Worm (Caenorhabditis elegans) whole organism, young adult: ENCODE data around the gene sma-3.

Source experiments
- K11D2.4 ChIP-seq: fragments of 200-800 bp; sonication (Bioruptor generic); IDR thresholded peaks from 2 replicates; pipeline ENCODE4 v1.3.6; 2022; ENCODE audit warnings: missing genetic modification reagents, missing genetic modification characterization, missing compliant biosample characterization
- T07F8.4 ChIP-seq: sonication (generic microtip); optimal IDR thresholded peaks from 2 replicates; lab custom pipeline; 2016; ENCODE audit warnings: mild to moderate bottlenecking, missing genetic modification characterization, moderate library complexity, missing compliant biosample characterization
- T26A5.8 ChIP-seq: sonication (generic microtip); optimal IDR thresholded peaks from 2 replicates; lab custom pipeline; 2016; ENCODE audit warnings: missing genetic modification characterization, missing compliant biosample characterization
- akir-1 ChIP-seq: fragments of 200-800 bp; sonication (Bioruptor generic); optimal IDR thresholded peaks from 2 replicates; lab custom pipeline; 2018; ENCODE audit warnings: mild to moderate bottlenecking, missing genetic modification characterization, moderate library complexity, missing compliant biosample characterization
- athp-1 ChIP-seq: sonication (generic microtip); optimal IDR thresholded peaks from 2 replicates; lab custom pipeline; 2017; ENCODE audit warnings: mild to moderate bottlenecking, missing genetic modification characterization, missing compliant biosample characterization
- ceh-58 ChIP-seq: fragments of 200-800 bp; sonication (Bioruptor generic); IDR thresholded peaks from 2 replicates; pipeline ENCODE4 v1.3.6; 2022; ENCODE audit warnings: missing genetic modification characterization, missing compliant biosample characterization
- dpl-1 ChIP-seq: fragments of 150-350 bp; optimal IDR thresholded peaks from 2 replicates; lab custom pipeline; 2014; ENCODE audit warnings: missing biosample characterization, missing genetic modification reagents, missing genetic modification characterization
- ets-4 ChIP-seq: fragments of 200-800 bp; sonication (Bioruptor generic); optimal IDR thresholded peaks from 2 replicates; lab custom pipeline; 2018; ENCODE audit warnings: mild to moderate bottlenecking, missing genetic modification characterization, missing compliant biosample characterization
- nfya-1 ChIP-seq: sonication (generic microtip); optimal IDR thresholded peaks from 2 replicates; lab custom pipeline; 2017; ENCODE audit warnings: antibody characterized with exemption, missing compliant biosample characterization, missing genetic modification characterization, borderline replicate concordance; ENCODE audit not compliant: insufficient read depth
- snpc-4 ChIP-seq, 5 experiments: fragments of 150-350 bp in 1 of 5; sonication (generic microtip) in 4 of 5; optimal IDR thresholded peaks; 2 replicates each; lab custom pipeline; 2014 to 2018; ENCODE audit warnings: missing genetic modification characterization in 5 of 5, missing biosample characterization in 3 of 5, antibody characterized with exemption in 2 of 5, mild to moderate bottlenecking in 2 of 5, missing compliant biosample characterization in 2 of 5, missing genotype in 2 of 5, moderate library complexity in 2 of 5, missing genetic modification reagents in 1 of 5
- unc-62 ChIP-seq: fragments of 150-350 bp; optimal IDR thresholded peaks from 2 replicates; lab custom pipeline; 2014; ENCODE audit warnings: missing biosample characterization, missing genetic modification reagents, missing genetic modification characterization
- xnd-1 ChIP-seq: sonication (generic microtip); optimal IDR thresholded peaks from 2 replicates; lab custom pipeline; 2016; ENCODE audit warnings: missing genotype, missing genetic modification reagents, missing genetic modification characterization, missing compliant biosample characterization

DNA sequence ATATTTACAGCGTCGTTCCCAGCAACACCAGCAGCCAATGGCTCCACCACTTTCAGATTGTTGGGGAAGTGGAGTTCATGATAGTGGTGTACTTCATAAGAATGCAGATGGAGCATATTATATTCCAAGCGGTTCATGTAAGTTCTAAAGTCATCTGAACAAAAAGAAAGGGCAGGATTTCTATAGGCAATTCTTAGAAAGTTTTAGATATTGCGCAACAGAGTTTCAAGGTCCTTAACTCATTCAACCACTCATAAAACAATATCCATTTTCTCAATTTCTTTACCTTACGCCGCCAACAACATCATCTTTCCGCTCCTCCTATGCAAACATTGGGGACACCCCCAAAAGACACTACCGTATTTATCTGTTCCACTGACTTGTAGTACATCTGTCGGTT, 32.5 kb downstream of the sma-3 start:
- TF ChIP-seq ets-4 (GFP tag; lab: Kevin White, UChicago), result no peak
- TF ChIP-seq xnd-1, result no peak
- TF ChIP-seq snpc-4 (GFP tag; optimal IDR thresholded peaks at IDR 0.05; lab: Kevin White, UChicago), result no peak
- TF ChIP-seq snpc-4 (tag; optimal IDR thresholded peaks at IDR 0.05; lab: Kevin White, UChicago), result no peak
- no peak for TF ChIP-seq akir-1 (GFP tag; lab: Kevin White, UChicago)
- TF ChIP-seq unc-62, result no peak
- no peak for TF ChIP-seq nfya-1 (tag; lab: Kevin White, UChicago)
- TF ChIP-seq K11D2.4 (GFP tag; lab: Robert Waterston, UW), result no peak
- no peak for TF ChIP-seq T26A5.8 (tag; lab: Kevin White, UChicago)
- no peak for TF ChIP-seq athp-1 (tag; lab: Kevin White, UChicago)
- no peak for TF ChIP-seq dpl-1 (GFP tag; lab: Kevin White, UChicago)
- no peak for TF ChIP-seq ceh-58 (GFP tag; lab: Robert Waterston, UW)
- no peak for TF ChIP-seq T07F8.4
